Fruit fly (Drosophila melanogaster): ENCODE measurements around the gene Prp18.

dm6 chr3R:19052475-19052874, 21.4 kb upstream of the Prp18 start:
- no peak for TF ChIP-seq psq (optimal IDR thresholded peaks at IDR 0.05)
- TF ChIP-seq ttk (optimal IDR thresholded peaks at IDR 0.05): no peak
- TF ChIP-seq insv (optimal IDR thresholded peaks at IDR 0.05): no peak
- no peak for TF ChIP-seq Myc (optimal IDR thresholded peaks at IDR 0.05)

Measured in Kc167 (cell line).